Worm (Caenorhabditis elegans): ENCODE data around the gene M03C11.9.

M03C11.9 gene

DNA sequence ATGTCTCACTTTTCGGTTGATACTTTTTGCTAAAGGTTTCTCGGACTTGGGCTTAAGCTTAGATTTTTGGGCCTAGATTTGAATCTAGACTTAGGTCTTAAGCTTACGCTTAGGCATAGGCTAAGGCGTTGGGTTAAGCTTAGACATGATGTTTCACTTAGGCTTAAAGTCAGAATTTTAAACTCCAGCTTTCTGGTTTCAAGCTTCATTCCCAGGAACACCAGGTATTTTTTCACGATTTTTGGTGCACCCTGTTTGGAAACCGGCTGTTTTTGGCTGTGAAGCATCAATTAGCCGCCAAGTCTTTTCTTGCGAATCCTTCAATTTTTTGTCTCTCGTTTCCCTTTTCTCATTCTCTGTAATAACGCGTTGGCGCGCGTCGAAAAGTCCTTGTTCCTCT is 17.7 kb downstream of the M03C11.9 start:
- TF ChIP-seq unc-62 (GFP tag; optimal IDR thresholded peaks at IDR 0.05 in 1 of 2): peak in 1 of 2 experiments; percentile 95
- TF ChIP-seq unc-62 (tag; optimal IDR thresholded peaks at IDR 0.05): no peak
- TF ChIP-seq aha-1 (tag): peak; percentile 22
- TF ChIP-seq lin-38 (GFP tag; IDR thresholded peaks at IDR 0.05): no peak
- TF ChIP-seq cey-2 (tag; optimal IDR thresholded peaks at IDR 0.05; ENCODE audit: borderline replicate concordance, insufficient read depth): no peak
- TF ChIP-seq zfp-2 (tag; optimal IDR thresholded peaks at IDR 0.05): no peak

DNA sequence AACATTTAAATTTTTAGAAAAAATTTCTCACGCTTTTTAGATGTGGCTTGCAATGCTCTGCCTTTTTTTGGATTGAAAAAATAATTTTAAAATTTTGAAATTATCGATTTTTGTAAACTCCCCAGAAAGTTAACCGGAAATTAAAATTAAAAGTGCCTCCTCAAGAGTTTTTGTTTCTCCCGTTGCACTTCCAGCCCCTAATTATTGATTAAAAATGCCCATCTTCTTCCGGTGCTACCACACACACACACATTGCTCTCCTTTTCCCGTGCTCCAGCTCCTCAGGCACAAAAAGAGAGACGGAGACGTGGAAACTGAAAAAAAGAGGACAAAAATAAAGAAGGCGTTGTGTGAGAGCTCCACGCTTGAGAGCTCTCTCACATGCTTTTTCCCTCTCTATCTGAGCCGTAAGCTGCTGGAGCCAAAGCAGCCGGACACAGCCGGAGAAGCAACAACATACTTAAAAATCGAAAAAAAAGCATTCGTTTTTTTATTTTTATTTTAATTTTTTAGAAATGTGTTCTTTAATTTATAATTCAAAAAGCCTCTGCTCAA is 24.1 kb downstream of the M03C11.9 start:
- TF ChIP-seq hmg-1.1 (GFP tag; IDR thresholded peaks at IDR 0.05) (0 out of 2 replicates have a peak, but pooled peaks have one; percentile 33), hlh-30 (tag; optimal IDR thresholded peaks at IDR 0.05; ENCODE audit: insufficient read depth) (peak; percentile 38), lsy-2 (tag; optimal IDR thresholded peaks at IDR 0.05) (peak in 1 of 2 experiments; percentile 10), mdl-1 (tag; optimal IDR thresholded peaks at IDR 0.05) (peak in 1 of 2 experiments; percentile 21), unc-62 (GFP tag; optimal IDR thresholded peaks at IDR 0.05 in 1 of 2) (peak in 1 of 2 experiments; percentile 62), unc-62 (tag; optimal IDR thresholded peaks at IDR 0.05) (no peak), set-16 (GFP tag; IDR thresholded peaks at IDR 0.05) (peak; percentile 24; the same call in 1 of the 2 replicates), rbr-2 (tag; optimal IDR thresholded peaks at IDR 0.05) (peak; percentile 15), unc-39 (tag; optimal IDR thresholded peaks at IDR 0.05) (no peak), zfp-2 (tag; optimal IDR thresholded peaks at IDR 0.05) (no peak), aha-1 (tag) (peak; percentile 78), fkh-10 (GFP tag; optimal IDR thresholded peaks at IDR 0.05) (peak; percentile 33), daf-12 (tag; optimal IDR thresholded peaks at IDR 0.05) (no peak), ceh-28 (tag; optimal IDR thresholded peaks at IDR 0.05) (peak; percentile 57), Y5F2A.4 (GFP tag; optimal IDR thresholded peaks at IDR 0.05) (no peak), tra-1 (GFP tag; IDR thresholded peaks at IDR 0.05) (no peak), nhr-77 (tag; optimal IDR thresholded peaks at IDR 0.05) (no peak)

DNA sequence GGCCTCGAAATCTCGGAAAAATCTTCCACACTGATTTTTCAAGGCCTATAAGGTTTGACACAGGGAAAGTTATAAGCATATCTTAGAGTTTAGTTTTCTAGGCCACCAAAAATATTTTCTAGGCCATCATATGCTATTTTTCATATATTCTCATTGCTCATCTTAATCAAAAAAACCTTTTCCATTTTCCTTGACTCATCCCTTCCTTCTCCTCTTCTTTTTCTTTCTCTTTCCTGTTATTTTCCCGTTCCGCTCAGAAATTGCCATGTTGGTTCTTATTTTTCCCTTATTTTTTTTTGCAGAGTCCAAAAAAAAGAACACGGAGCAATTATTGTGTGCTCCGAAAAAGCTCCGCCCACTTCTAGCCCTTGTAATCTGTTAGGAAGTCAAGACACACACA is 26.9 kb downstream of the M03C11.9 start, which contains the start of gene tbc-8:
tbc-8 (plus strand) TSS at position 301 of the 400 bp plus-strand sequence.
- TF ChIP-seq aha-1 (tag): peak; percentile 48
- TF ChIP-seq mdl-1 (tag; optimal IDR thresholded peaks at IDR 0.05): no peak
- no peak for TF ChIP-seq tra-1 (GFP tag; IDR thresholded peaks at IDR 0.05)
- no peak for TF ChIP-seq lin-15B (tag; optimal IDR thresholded peaks at IDR 0.05)
- no peak for TF ChIP-seq hlh-11 (tag; optimal IDR thresholded peaks at IDR 0.05)

DNA sequence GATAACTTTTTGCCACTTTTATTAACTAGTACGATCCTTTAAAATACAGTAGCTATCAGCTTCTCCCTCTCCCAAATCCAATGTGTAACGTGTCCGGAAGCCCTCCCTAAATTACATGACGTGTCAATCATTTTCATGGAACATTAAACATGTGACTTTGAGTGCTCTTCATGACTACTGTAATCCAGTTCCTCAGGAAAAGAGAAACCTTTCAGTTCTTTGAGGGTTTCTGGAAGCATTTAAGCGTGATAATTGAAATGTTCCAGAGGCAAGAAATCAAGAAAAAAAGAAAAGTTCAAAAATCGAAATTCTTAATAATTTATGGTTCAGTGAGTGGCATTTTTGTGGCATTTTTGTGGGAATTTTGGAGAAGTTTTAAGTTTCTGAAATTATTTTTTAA is 28.6 kb downstream of the M03C11.9 start:
- TF ChIP-seq F37D6.2 (tag; optimal IDR thresholded peaks at IDR 0.05): no peak
- no peak for TF ChIP-seq mep-1 (tag; optimal IDR thresholded peaks at IDR 0.05)
- no peak for TF ChIP-seq ama-1 (optimal IDR thresholded peaks at IDR 0.05)
- no peak for TF ChIP-seq unc-39 (tag; optimal IDR thresholded peaks at IDR 0.05)
- TF ChIP-seq nhr-76 (tag; optimal IDR thresholded peaks at IDR 0.05): no peak

DNA sequence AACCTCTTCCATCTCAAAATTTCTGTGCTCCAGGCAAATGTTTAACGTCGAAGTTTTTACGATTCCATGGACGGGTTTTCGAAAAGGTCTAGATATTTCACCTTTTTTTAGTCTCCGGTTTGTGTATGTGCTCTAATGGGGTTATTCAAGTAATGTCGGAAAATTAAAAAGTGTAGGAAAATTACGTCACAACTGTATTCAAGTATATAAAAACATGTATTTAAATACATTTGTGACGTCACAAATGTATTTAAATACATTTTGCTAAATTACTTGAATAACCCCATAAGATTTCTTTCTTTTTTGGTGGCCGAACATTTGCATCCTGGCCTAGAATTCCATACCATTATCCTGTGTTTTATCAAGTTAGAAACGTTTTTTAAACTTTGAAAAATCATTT is 30.1 kb downstream of the M03C11.9 start:
- TF ChIP-seq egl-27 (tag; optimal IDR thresholded peaks at IDR 0.05) (no peak), ceh-20 (GFP tag; IDR thresholded peaks at IDR 0.05) (no peak), Y75B8A.6 (GFP tag; IDR thresholded peaks at IDR 0.05) (no peak), fos-1 (tag; optimal IDR thresholded peaks at IDR 0.05) (no peak), set-16 (GFP tag; IDR thresholded peaks at IDR 0.05) (no peak), jun-1 (tag; optimal IDR thresholded peaks at IDR 0.05) (no peak), hlh-11 (tag; optimal IDR thresholded peaks at IDR 0.05) (no peak), pqm-1 (tag; optimal IDR thresholded peaks at IDR 0.05) (no peak), egl-43 (GFP tag; IDR thresholded peaks at IDR 0.05) (no peak), daf-12 (tag; optimal IDR thresholded peaks at IDR 0.05) (no peak), arid-1 (GFP tag; conservative IDR thresholded peaks at IDR 0.05) (no peak), zip-2 (tag; optimal IDR thresholded peaks at IDR 0.05) (no peak)
